Fruit fly (Drosophila melanogaster): Measurements from ENCODE around the gene CG33689.

CG33689 gene

dm6 chr3L:16172809-16173276 is 27.2 kb upstream of the CG33689 start:
- TF ChIP-seq ssp (GFP tag; IDR thresholded peaks at IDR 0.05) = no peak
- peak in 1 of 3 experiments; percentile 63 for TF ChIP-seq lola (GFP tag; optimal IDR thresholded peaks at IDR 0.05)
- TF ChIP-seq CG9876 (GFP tag; optimal IDR thresholded peaks at IDR 0.05) = no peak
- TF ChIP-seq CG17829 (tag; optimal IDR thresholded peaks at IDR 0.05) = peak; percentile 28
- no peak for TF ChIP-seq CG42726 (GFP tag; IDR thresholded peaks at IDR 0.05; ENCODE audit: partially characterized antibody)
- no peak for TF ChIP-seq CG15011 (GFP tag; optimal IDR thresholded peaks at IDR 0.05)
- TF ChIP-seq Vsx1 (GFP tag; optimal IDR thresholded peaks at IDR 0.05) = no peak
- TF ChIP-seq CG14860 (GFP tag; IDR thresholded peaks at IDR 0.05; ENCODE audit: partially characterized antibody) = no peak
- 0 out of 3 replicates have a peak, but pooled peaks have one; percentile 27 for TF ChIP-seq dysf (GFP tag; IDR thresholded peaks at IDR 0.05)
- TF ChIP-seq Bgb (GFP tag; IDR thresholded peaks at IDR 0.05; ENCODE audit: partially characterized antibody) = no peak
- no peak for TF ChIP-seq CG6791 (GFP tag; IDR thresholded peaks at IDR 0.05; ENCODE audit: partially characterized antibody)
- TF ChIP-seq Hr39 (optimal IDR thresholded peaks at IDR 0.05) = no peak
- TF ChIP-seq crol (GFP tag; IDR thresholded peaks at IDR 0.05) = no peak
- no peak for TF ChIP-seq sc (optimal IDR thresholded peaks at IDR 0.05)
- peak; percentile 33 for TF ChIP-seq sc (GFP tag; optimal IDR thresholded peaks at IDR 0.05)
- no peak for TF ChIP-seq HHEX (GFP tag; optimal IDR thresholded peaks at IDR 0.05)
- peak; percentile 43 for TF ChIP-seq dmrt11E (tag; optimal IDR thresholded peaks at IDR 0.05)
- TF ChIP-seq Nf-YB (GFP tag; optimal IDR thresholded peaks at IDR 0.05) = peak; percentile 12
- peak; percentile 44 for TF ChIP-seq CG18599 (GFP tag; optimal IDR thresholded peaks at IDR 0.05)
- no peak for TF ChIP-seq hkb (optimal IDR thresholded peaks at IDR 0.05)
- no peak for TF ChIP-seq hkb (GFP tag; IDR thresholded peaks at IDR 0.05)
- no peak for TF ChIP-seq aop (GFP tag; IDR thresholded peaks at IDR 0.05)
- TF ChIP-seq B-H1 (GFP tag; IDR thresholded peaks at IDR 0.05) = no peak
- peak; percentile 31 for TF ChIP-seq odd (GFP tag; optimal IDR thresholded peaks at IDR 0.05)
- no peak for TF ChIP-seq wek (GFP tag; optimal IDR thresholded peaks at IDR 0.05)
- no peak for TF ChIP-seq slbo (GFP tag; IDR thresholded peaks at IDR 0.05)
- TF ChIP-seq sna (GFP tag; IDR thresholded peaks at IDR 0.05; ENCODE audit: partially characterized antibody) = no peak
- no peak for TF ChIP-seq bab2 (GFP tag; optimal IDR thresholded peaks at IDR 0.05)
- TF ChIP-seq CG12659 (GFP tag; optimal IDR thresholded peaks at IDR 0.05) = peak; percentile 48
- TF ChIP-seq E2f1 (GFP tag; IDR thresholded peaks at IDR 0.05) = no peak
- TF ChIP-seq Optix (GFP tag; IDR thresholded peaks at IDR 0.05) = no peak
- no peak for TF ChIP-seq emc (GFP tag; optimal IDR thresholded peaks at IDR 0.05)
- no peak for TF ChIP-seq ems (GFP tag; optimal IDR thresholded peaks at IDR 0.05)
- no peak for TF ChIP-seq CG18764 (GFP tag; optimal IDR thresholded peaks at IDR 0.05)
- TF ChIP-seq CG8281 (tag; optimal IDR thresholded peaks at IDR 0.05) = no peak
- TF ChIP-seq fd102C (GFP tag; optimal IDR thresholded peaks at IDR 0.05) = no peak
- peak; percentile 50 for TF ChIP-seq CG9727 (GFP tag; optimal IDR thresholded peaks at IDR 0.05)
- no peak for TF ChIP-seq sob (GFP tag; IDR thresholded peaks at IDR 0.05)
- TF ChIP-seq CG12769 (tag; optimal IDR thresholded peaks at IDR 0.05) = no peak
- peak; percentile 40 for TF ChIP-seq CG4424 (GFP tag; optimal IDR thresholded peaks at IDR 0.05)
- no peak for TF ChIP-seq HLHmδ (GFP tag; optimal IDR thresholded peaks at IDR 0.05)
- TF ChIP-seq bowl (GFP tag; IDR thresholded peaks at IDR 0.05) = no peak
- TF ChIP-seq CrebB (tag; optimal IDR thresholded peaks at IDR 0.05) = no peak
- no peak for TF ChIP-seq CG9215 (GFP tag; IDR thresholded peaks at IDR 0.05)
- no peak for TF ChIP-seq dpn (GFP tag; optimal IDR thresholded peaks at IDR 0.05)
- TF ChIP-seq CG10267 (tag; optimal IDR thresholded peaks at IDR 0.05) = peak; percentile 20
- no peak for TF ChIP-seq Lim3 (GFP tag; IDR thresholded peaks at IDR 0.05)
- no peak for TF ChIP-seq CkIIα-i1 (GFP tag; IDR thresholded peaks at IDR 0.05)
- TF ChIP-seq pita (GFP tag; optimal IDR thresholded peaks at IDR 0.05) = no peak
- TF ChIP-seq Awh (GFP tag; IDR thresholded peaks at IDR 0.05) = no peak
- no peak for TF ChIP-seq Spps (tag; optimal IDR thresholded peaks at IDR 0.05)
- TF ChIP-seq NFAT (GFP tag; IDR thresholded peaks at IDR 0.05) = no peak
